Worm (Caenorhabditis elegans): ENCODE results near the gene dvc-1.

The dvc-1 gene

DNA sequence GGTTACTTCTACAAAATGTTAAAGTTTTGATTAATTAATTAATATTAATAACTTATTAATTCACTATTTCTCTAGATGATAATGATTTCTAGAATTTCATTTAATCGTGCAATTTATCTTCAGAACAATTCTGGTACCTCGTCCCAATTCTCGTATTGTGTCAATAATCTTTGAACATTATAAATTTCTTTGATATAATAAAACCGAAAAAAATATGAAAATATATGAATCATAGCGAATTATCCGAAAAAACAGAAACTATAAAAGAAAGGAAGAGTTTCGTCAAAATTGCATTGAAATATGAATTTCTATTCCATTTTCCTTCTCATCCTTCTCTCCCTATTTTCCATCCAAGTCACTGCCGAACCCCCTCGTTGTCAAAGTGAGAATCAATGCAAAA, 11.6 kb upstream of the dvc-1 start, which contains the start of gene T19B10.12:
T19B10.12 (plus strand) TSS at position 301 of the 400 bp plus-strand sequence.
- no peak for TF ChIP-seq unc-62 (GFP tag; optimal IDR thresholded peaks at IDR 0.05)

DNA sequence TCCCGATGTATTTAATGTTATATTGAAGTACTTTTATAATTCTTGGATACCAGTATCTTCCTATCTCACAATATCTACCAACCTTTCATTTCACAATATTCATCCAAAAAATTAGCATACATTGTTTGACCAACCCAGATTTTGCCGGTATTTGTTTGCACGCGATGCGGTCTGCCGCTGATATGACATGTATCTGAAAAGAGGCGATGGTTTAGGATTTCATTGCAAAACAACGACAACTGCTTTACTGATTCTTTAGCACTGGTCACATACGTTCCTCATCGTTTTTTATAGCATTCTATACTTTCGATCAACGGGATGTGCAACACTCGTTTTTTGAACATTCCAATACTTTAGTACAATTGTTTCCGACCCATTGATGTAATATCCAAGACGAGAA, 8.7 kb upstream of the dvc-1 start, which contains the start of gene mam-4:
mam-4 (plus strand) TSS at position 301 of the 400 bp plus-strand sequence.
- TF ChIP-seq unc-62 (GFP tag; optimal IDR thresholded peaks at IDR 0.05) = no peak

ce11 chrV:11245029-11245428, 5.9 kb upstream of the dvc-1 start:
- TF ChIP-seq unc-62 (GFP tag; optimal IDR thresholded peaks at IDR 0.05) = no peak

DNA sequence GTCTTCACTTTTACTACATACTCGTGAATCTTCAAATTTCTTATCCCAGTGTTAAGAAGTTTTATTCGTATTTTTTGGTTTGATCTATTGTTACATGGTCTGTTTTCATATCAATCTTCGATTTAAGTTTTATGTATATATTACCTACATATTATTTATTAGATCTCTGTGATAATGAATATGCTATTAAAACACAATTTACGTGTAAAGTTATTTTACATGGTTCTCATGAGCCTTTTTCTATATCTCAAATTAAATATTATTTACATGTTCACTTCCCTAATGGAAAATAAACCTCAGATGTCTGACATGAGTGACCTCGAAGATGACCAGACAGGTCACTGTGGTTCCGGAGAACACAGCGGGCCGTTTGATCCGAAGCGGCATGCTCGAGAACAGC, 5.4 kb upstream of the dvc-1 start, which contains the start of gene mxl-1:
mxl-1 (plus strand) TSS at position 301 of the 400 bp plus-strand sequence.
- TF ChIP-seq unc-62 (GFP tag; optimal IDR thresholded peaks at IDR 0.05) = no peak

ce11 chrV:11241580-11241979, 2.4 kb upstream of the dvc-1 start, which contains the start of gene pgap-1:
pgap-1 (plus strand) TSS chrV:11241880.
- no peak for TF ChIP-seq unc-62 (GFP tag; optimal IDR thresholded peaks at IDR 0.05)

DNA sequence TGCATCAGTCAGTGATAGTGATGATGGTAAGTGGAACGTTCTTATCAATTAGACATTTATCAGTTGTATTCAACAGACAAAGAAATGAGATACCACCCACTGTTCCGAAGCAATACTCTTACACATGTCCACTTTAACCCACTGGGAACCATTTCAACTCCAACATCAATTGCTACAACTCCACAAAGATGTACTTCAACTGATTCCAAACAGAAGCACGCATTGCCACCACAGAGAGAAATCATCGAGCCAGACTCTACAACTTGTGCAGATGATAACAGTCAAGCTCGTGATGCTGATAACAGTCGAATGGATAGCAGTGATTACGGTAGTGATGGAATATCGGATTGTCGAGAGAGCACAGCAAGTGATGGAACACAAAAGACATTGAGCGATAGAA, 3.3 kb downstream of the dvc-1 start:
- no peak for TF ChIP-seq unc-62 (GFP tag; optimal IDR thresholded peaks at IDR 0.05)

DNA sequence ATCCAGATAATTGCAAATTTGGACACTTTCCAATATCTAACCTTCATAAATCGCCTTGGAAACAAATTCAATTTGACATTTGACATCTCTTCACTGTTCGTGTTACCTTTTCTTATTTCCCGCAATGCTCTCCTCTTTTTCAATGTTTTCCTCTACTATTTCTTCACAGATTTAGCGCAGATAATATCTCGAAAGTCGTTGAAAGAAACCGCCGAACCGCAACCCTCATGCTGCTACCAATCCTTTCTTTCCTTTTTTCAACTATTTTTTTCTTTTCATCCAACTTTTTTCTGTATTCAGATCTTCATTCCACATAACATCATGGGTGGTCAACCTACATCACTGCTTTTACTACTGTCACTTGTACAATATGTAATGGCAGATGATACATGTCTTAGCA, 4.8 kb downstream of the dvc-1 start, which contains the start of gene T19B10.5:
T19B10.5 (plus strand) TSS at position 301 of the 400 bp plus-strand sequence.
- TF ChIP-seq unc-62 (GFP tag; optimal IDR thresholded peaks at IDR 0.05) = no peak

ce11 chrV:11231177-11231576, 8.0 kb downstream of the dvc-1 start:
- no peak for TF ChIP-seq unc-62 (GFP tag; optimal IDR thresholded peaks at IDR 0.05)

ce11 chrV:11228653-11229173, 10.4 kb downstream of the dvc-1 start, which contains the start of gene pqn-70:
pqn-70 (minus strand) TSS chrV:11228703.
- TF ChIP-seq unc-62 (GFP tag; optimal IDR thresholded peaks at IDR 0.05) = no peak

DNA sequence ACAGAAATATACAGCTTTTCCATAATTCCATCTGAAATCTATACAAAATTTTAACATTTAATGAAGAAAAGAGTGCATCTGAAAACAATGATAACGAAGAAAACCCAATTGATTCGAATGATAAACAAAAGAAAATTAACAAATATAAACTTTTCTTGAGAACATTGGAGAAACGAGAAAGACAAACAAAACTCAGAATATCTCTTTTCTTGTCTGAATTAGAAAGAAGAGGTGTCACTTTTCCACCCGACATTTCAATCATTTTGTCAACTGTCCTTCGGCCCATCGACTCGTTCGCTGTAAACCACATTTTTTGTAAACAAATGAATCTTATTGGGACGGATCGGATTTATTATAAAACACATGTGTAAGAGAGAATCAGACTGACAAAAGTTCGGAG, 13.2 kb downstream of the dvc-1 start, which contains the start of gene bgal-1:
bgal-1 (minus strand) TSS at position 38 of the 400 bp plus-strand sequence.
- no peak for TF ChIP-seq unc-62 (GFP tag; optimal IDR thresholded peaks at IDR 0.05)

- TF ChIP-seq unc-62 (GFP tag; optimal IDR thresholded peaks at IDR 0.05) = no peak
Observed at ce11 chrV:11223698-11224097, 15.4 kb downstream of the dvc-1 start.

DNA sequence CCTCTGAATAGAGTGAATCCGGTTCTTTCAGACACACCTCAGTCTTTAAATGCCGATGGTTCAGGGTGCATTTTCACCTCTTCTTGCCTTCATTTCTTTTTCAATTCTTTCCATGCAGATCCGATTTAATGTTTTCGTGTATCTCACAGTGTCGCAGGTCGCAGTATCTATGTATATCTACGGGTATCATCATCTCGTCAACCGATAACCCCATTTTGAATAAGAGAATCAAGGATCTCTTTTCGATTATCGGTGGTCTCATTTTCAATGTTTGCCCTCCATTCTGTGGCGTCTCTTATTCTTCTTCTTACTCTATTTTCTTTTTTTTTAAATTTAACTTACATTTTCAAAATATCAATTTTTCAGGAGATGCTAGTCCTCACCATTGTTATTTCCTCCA, 18.2 kb downstream of the dvc-1 start, which contains the start of gene T19B10.2:
T19B10.2 (plus strand) TSS at position 367 of the 400 bp plus-strand sequence.
- TF ChIP-seq unc-62 (GFP tag; optimal IDR thresholded peaks at IDR 0.05) = no peak

ce11 chrV:11220415-11220814, 18.7 kb downstream of the dvc-1 start:
- TF ChIP-seq unc-62 (GFP tag; optimal IDR thresholded peaks at IDR 0.05) = no peak

DNA sequence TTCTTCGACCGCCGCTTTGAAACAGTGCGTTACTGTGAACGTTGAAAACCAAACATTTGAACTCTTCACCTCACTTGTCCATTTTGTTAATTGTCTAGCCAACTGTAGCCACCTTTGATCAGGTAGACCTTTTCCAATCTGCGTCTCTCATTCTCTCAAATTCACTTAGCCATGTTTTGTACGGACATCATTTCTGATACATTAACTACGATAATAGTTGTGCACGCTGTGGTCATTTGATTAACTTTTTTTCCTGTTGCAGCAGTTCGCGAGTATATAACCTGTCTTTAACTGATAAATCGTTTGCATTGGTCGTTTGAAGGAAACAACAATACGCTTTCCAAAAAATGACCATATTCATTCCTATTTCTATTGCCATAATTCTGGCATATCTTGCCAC, 21.7 kb downstream of the dvc-1 start, which contains the start of gene cyp-29A2:
cyp-29A2 (plus strand) TSS at position 190 of the 400 bp plus-strand sequence.
- TF ChIP-seq unc-62 (GFP tag; optimal IDR thresholded peaks at IDR 0.05) = no peak

- no peak for TF ChIP-seq unc-62 (GFP tag; optimal IDR thresholded peaks at IDR 0.05)
Observed at ce11 chrV:11216137-11216536, 23.0 kb downstream of the dvc-1 start.

ce11 chrV:11214569-11214968, 24.6 kb downstream of the dvc-1 start:
- no peak for TF ChIP-seq unc-62 (GFP tag; optimal IDR thresholded peaks at IDR 0.05)

ce11 chrV:11211323-11211722, 27.8 kb downstream of the dvc-1 start:
- TF ChIP-seq unc-62 (GFP tag; optimal IDR thresholded peaks at IDR 0.05) = no peak
